Worm (Caenorhabditis elegans) whole organism, late embryonic: ENCODE results near the gene C14C6.3.

Source experiments
- ceh-45 ChIP-seq: fragments of 200-800 bp; sonication (Bioruptor generic); IDR thresholded peaks from 2 replicates; pipeline ENCODE4 v1.3.6; 2022; ENCODE audit warnings: missing genetic modification reagents, missing genetic modification characterization, missing compliant biosample characterization
- fkh-10 ChIP-seq: fragments of 150-350 bp; optimal IDR thresholded peaks from 2 replicates; lab custom pipeline; 2014; ENCODE audit warnings: missing biosample characterization, missing genetic modification reagents, missing genetic modification characterization
- pha-4 ChIP-seq: fragments of 150-350 bp; optimal IDR thresholded peaks from 2 replicates; lab custom pipeline; 2018; ENCODE audit warnings: missing biosample characterization, missing genetic modification reagents, missing genetic modification characterization
- unc-86 ChIP-seq: sonication (generic microtip); optimal IDR thresholded peaks from 2 replicates; lab custom pipeline; 2016; ENCODE audit warnings: missing genetic modification characterization, missing compliant biosample characterization

ce11 chrV:521517-521916, 21.8 kb upstream of the C14C6.3 start, which contains the start of gene srw-107:
- TF ChIP-seq pha-4 (tag; lab: Kevin White, UChicago) (no peak), unc-86 (tag; lab: Kevin White, UChicago) (no peak), ceh-45 (GFP tag; lab: Robert Waterston, UW) (no peak), fkh-10 (GFP tag; lab: Kevin White, UChicago) (no peak)
